Worm (Caenorhabditis elegans): ENCODE results near the gene slcr-46.2.

slcr-46.2 gene

ce11 chrV:19430351-19430913 is 40.5 kb upstream of the slcr-46.2 start:
- TF ChIP-seq nhr-129 (tag; optimal IDR thresholded peaks at IDR 0.05) (no peak), egl-27 (tag; optimal IDR thresholded peaks at IDR 0.05) (no peak), nhr-6 (tag; optimal IDR thresholded peaks at IDR 0.05) (no peak), Y55F3AM.14 (GFP tag; optimal IDR thresholded peaks at IDR 0.05) (peak; percentile 5), ztf-11 (tag; optimal IDR thresholded peaks at IDR 0.05) (no peak), unc-39 (tag; optimal IDR thresholded peaks at IDR 0.05) (no peak), lsy-2 (tag; optimal IDR thresholded peaks at IDR 0.05) (no peak)

- TF ChIP-seq sma-9 (GFP tag; optimal IDR thresholded peaks at IDR 0.05), result peak; percentile 90
- TF ChIP-seq sma-9 (tag; optimal IDR thresholded peaks at IDR 0.05), result no peak
- TF ChIP-seq lsy-2 (tag; optimal IDR thresholded peaks at IDR 0.05), result peak in 1 of 2 experiments; percentile 11
- TF ChIP-seq nhr-25 (tag; optimal IDR thresholded peaks at IDR 0.05), result peak; percentile 54
- peak; percentile 1 for TF ChIP-seq Y55F3AM.14 (GFP tag; optimal IDR thresholded peaks at IDR 0.05)
- TF ChIP-seq ceh-16 (tag; optimal IDR thresholded peaks at IDR 0.05), result peak; percentile 59
- TF ChIP-seq elt-1 (tag; optimal IDR thresholded peaks at IDR 0.05), result peak; percentile 99
- TF ChIP-seq ceh-82 (tag; optimal IDR thresholded peaks at IDR 0.05), result no peak
- TF ChIP-seq nhr-23 (tag; optimal IDR thresholded peaks at IDR 0.05), result peak; percentile 95
- no peak for TF ChIP-seq R02D3.7 (tag; optimal IDR thresholded peaks at IDR 0.05)
Measured at ce11 chrV:19429605-19430004, 39.7 kb upstream of the slcr-46.2 start.

ce11 chrV:19428936-19429335 is 39.0 kb upstream of the slcr-46.2 start:
- TF ChIP-seq peb-1 (tag; optimal IDR thresholded peaks at IDR 0.05) (no peak), nhr-237 (tag; optimal IDR thresholded peaks at IDR 0.05) (no peak), lsy-2 (tag; optimal IDR thresholded peaks at IDR 0.05) (no peak), egl-27 (tag; optimal IDR thresholded peaks at IDR 0.05) (no peak), nhr-10 (tag; optimal IDR thresholded peaks at IDR 0.05) (no peak), nhr-77 (tag; optimal IDR thresholded peaks at IDR 0.05) (no peak), ztf-11 (tag; optimal IDR thresholded peaks at IDR 0.05) (no peak), nhr-6 (tag; optimal IDR thresholded peaks at IDR 0.05) (no peak), lin-13 (GFP tag; optimal IDR thresholded peaks at IDR 0.05) (no peak), ZK546.5 (tag; optimal IDR thresholded peaks at IDR 0.05) (no peak), ama-1 (optimal IDR thresholded peaks at IDR 0.05) (no peak), sma-3 (GFP tag; optimal IDR thresholded peaks at IDR 0.05) (no peak), mab-5 (tag; optimal IDR thresholded peaks at IDR 0.05) (no peak), sma-9 (GFP tag; optimal IDR thresholded peaks at IDR 0.05) (peak; percentile 56), sma-9 (tag; optimal IDR thresholded peaks at IDR 0.05) (no peak), unc-39 (tag; optimal IDR thresholded peaks at IDR 0.05) (no peak), F13H6.1 (tag; optimal IDR thresholded peaks at IDR 0.05) (no peak), nhr-12 (tag; optimal IDR thresholded peaks at IDR 0.05) (no peak), dmd-4 (tag; optimal IDR thresholded peaks at IDR 0.05) (no peak), C34F6.9 (tag; optimal IDR thresholded peaks at IDR 0.05) (no peak), fos-1 (tag; optimal IDR thresholded peaks at IDR 0.05) (no peak), skn-1 (tag; optimal IDR thresholded peaks at IDR 0.05) (no peak), nhr-11 (tag; optimal IDR thresholded peaks at IDR 0.05) (no peak), snpc-4 (tag; optimal IDR thresholded peaks at IDR 0.05) (no peak), unc-55 (GFP tag; optimal IDR thresholded peaks at IDR 0.05) (no peak), alr-1 (tag; optimal IDR thresholded peaks at IDR 0.05) (no peak), nhr-21 (tag; optimal IDR thresholded peaks at IDR 0.05) (no peak), ceh-82 (tag; optimal IDR thresholded peaks at IDR 0.05) (no peak), blmp-1 (tag; optimal IDR thresholded peaks at IDR 0.05; ENCODE audit: insufficient read depth) (no peak), crh-2 (tag; optimal IDR thresholded peaks at IDR 0.05) (no peak), lin-11 (tag; optimal IDR thresholded peaks at IDR 0.05) (no peak), aly-2 (tag; optimal IDR thresholded peaks at IDR 0.05) (no peak), mbf-1 (tag; optimal IDR thresholded peaks at IDR 0.05) (no peak), gmeb-1 (tag; optimal IDR thresholded peaks at IDR 0.05) (no peak), mdl-1 (tag; optimal IDR thresholded peaks at IDR 0.05) (no peak), nhr-129 (tag; optimal IDR thresholded peaks at IDR 0.05) (no peak), R02D3.7 (tag; optimal IDR thresholded peaks at IDR 0.05) (no peak), Y55F3AM.14 (GFP tag; optimal IDR thresholded peaks at IDR 0.05) (no peak), elt-3 (tag; optimal IDR thresholded peaks at IDR 0.05) (no peak), elt-1 (tag; optimal IDR thresholded peaks at IDR 0.05) (peak; percentile 60), nhr-25 (tag; optimal IDR thresholded peaks at IDR 0.05) (peak; percentile 28), nhr-23 (tag; optimal IDR thresholded peaks at IDR 0.05) (peak; percentile 57), ceh-16 (tag; optimal IDR thresholded peaks at IDR 0.05) (peak; percentile 40), lin-39 (tag; optimal IDR thresholded peaks at IDR 0.05) (no peak)
